Worm (Caenorhabditis elegans): ENCODE measurements around the gene trcs-2.

Gene trcs-2

DNA sequence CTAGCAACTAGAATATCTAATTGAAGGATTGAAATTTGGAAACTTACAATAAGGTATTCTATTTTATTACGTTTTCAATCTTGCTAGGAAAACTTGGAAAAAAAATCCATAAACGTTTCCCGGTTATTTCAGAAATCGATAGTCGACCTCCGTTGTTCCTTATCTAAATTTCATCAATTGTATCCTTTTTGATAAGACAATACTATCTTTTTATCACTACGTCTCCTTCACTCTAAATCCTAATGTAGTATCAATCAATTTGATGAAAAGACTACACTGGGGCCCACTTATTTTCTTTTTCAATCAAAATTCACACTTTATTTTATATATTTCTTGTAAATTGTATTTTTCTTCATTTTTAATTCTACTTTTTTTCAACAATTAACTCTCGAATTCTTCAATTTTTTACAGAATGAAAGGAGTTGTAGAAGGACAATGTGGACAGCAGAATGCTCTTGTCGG lies 17.8 kb upstream of the trcs-2 start, which contains the start of gene prx-5:
Gene prx-5 (plus strand): TSS at position 412 of the 462 bp plus-strand sequence.
- TF ChIP-seq hlh-6 (tag; optimal IDR thresholded peaks at IDR 0.05) (no peak), elt-2 (tag; optimal IDR thresholded peaks at IDR 0.05) (peak; percentile 72), pha-2 (tag; optimal IDR thresholded peaks at IDR 0.05) (no peak), lim-6 (tag; optimal IDR thresholded peaks at IDR 0.05) (no peak), eyg-1 (tag; optimal IDR thresholded peaks at IDR 0.05) (no peak), dmd-4 (tag; optimal IDR thresholded peaks at IDR 0.05; ENCODE audit: borderline replicate concordance) (no peak)

DNA sequence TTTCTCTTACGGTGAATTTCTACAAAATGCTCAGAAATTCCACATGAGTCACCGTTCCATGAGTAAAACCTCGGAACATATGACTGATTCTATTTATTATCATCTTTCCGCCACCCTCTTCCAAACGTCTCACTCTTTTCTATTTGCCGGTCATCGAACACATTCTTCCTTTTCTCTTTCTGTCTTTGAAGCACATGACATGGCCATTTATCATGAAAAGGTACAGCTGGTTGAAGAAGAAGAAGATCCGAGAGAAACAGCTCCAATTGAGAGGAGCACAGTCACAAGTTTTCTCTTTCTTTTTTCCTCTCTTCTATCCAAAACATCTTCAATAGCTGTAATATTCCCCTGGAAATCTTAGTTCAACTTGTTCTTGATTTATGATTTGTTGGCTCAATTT lies 15.2 kb upstream of the trcs-2 start, which contains the start of gene cup-16:
Gene cup-16 (plus strand): TSS at position 132 of the 400 bp plus-strand sequence.
- TF ChIP-seq tbx-2 (tag; optimal IDR thresholded peaks at IDR 0.05), result no peak
- TF ChIP-seq nhr-232 (tag; optimal IDR thresholded peaks at IDR 0.05), result no peak
- TF ChIP-seq lim-6 (tag; optimal IDR thresholded peaks at IDR 0.05), result no peak
- no peak for TF ChIP-seq unc-3 (GFP tag; conservative IDR thresholded peaks at IDR 0.05)
- no peak for TF ChIP-seq unc-3 (tag; optimal IDR thresholded peaks at IDR 0.05)
- TF ChIP-seq pros-1 (tag; optimal IDR thresholded peaks at IDR 0.05), result no peak
- no peak for TF ChIP-seq lin-11 (tag; optimal IDR thresholded peaks at IDR 0.05)
- no peak for TF ChIP-seq pax-1 (tag; optimal IDR thresholded peaks at IDR 0.05)
- no peak for TF ChIP-seq nfya-1 (tag; optimal IDR thresholded peaks at IDR 0.05)
- no peak for TF ChIP-seq ceh-9 (tag; optimal IDR thresholded peaks at IDR 0.05)
- TF ChIP-seq F13H6.1 (tag; optimal IDR thresholded peaks at IDR 0.05), result no peak
- TF ChIP-seq ceh-48 (tag; optimal IDR thresholded peaks at IDR 0.05), result no peak

DNA sequence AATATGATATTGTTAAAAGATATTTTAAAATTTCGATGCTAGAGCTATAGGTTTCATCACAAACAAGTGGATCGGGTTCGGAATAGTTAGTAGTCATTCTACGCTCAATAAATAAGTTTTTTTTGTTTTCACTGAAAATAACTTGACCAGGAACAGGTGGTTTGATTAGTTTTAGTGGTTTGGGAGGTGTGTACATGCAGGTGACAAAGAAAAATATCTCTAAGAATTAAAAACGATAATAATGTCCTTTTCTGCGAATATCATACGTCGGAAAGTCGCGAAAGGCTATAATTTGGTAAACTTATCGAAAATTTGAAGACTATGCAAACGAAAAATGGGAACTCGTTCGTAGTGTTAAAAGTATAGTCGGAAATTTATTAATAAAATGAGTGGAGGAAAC lies 12.0 kb upstream of the trcs-2 start, which contains the start of gene srg-15:
Gene srg-15 (minus strand): TSS at position 101 of the 400 bp plus-strand sequence.
- TF ChIP-seq ceh-45 (GFP tag; IDR thresholded peaks at IDR 0.05), result no peak

DNA sequence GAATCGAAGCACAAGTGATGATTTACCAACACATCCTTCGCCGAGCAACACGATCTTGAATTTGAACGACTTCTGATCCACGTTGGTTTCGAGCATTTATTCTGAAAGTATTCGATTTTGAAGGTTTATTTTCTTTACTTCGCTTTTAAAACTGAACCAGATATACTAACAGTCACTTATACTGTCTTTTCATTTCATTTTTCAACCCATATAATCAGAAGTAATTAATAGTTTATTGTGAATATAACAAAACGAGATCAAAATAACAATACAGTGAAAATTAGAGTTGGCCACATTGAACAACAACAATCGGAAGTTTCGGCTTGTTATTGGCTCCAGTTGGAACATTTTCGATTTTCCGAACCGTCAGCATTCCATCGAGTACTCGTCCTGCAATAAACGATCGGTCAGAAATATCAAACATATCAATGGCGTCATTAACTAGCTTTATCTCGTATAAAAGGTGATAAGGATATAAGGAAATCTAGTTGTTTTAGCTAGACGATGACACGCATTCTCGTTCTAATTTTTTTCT lies 7.3 kb upstream of the trcs-2 start, which contains the start of the genes rab-21 and T01B7.13:
Gene rab-21 (minus strand): TSS at position 101 of the 535 bp plus-strand sequence.
Gene T01B7.13 (plus strand): TSS at position 485 of the 535 bp plus-strand sequence.
- TF ChIP-seq dve-1 (tag; optimal IDR thresholded peaks at IDR 0.05) (no peak), lin-11 (tag; optimal IDR thresholded peaks at IDR 0.05) (no peak), fkh-6 (tag; optimal IDR thresholded peaks at IDR 0.05) (no peak), ceh-24 (tag; optimal IDR thresholded peaks at IDR 0.05) (no peak), pqm-1 (tag; optimal IDR thresholded peaks at IDR 0.05) (no peak), hlh-8 (tag; optimal IDR thresholded peaks at IDR 0.05) (no peak), K09A11.1 (tag; optimal IDR thresholded peaks at IDR 0.05; ENCODE audit: insufficient read depth) (no peak), unc-42 (tag; optimal IDR thresholded peaks at IDR 0.05) (no peak), madf-2 (tag; optimal IDR thresholded peaks at IDR 0.05) (no peak), hlh-6 (tag; optimal IDR thresholded peaks at IDR 0.05) (no peak)

DNA sequence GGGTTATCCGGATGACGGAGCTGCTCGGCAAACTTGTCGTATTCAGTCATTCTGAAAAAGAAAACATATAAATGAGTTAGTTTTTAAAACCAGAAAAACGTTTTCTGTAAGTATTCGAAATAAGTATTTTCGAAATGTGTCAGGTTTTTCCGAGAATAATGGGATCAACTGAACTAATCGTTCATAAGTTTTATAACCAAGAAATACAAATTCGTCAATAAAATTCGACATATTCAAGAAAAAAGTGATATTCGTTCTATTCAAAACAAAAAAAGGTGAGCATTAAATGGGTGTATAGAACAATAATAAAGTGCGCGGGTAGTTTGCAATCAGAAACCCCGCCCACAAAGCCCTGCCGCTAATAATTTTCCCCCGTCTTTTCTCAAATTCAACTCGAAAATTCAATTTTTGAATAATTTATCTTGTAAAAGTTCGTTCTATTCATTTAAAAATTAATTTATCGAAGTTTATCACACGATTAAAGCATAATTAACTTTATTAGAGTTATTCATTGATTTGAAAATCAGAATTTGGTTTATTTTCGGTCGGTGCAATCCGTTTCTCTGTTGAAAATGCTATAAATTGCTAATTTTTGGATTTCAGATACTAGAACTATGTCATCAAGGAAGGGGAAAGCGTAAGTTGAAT lies 5.9 kb upstream of the trcs-2 start, which contains the start of the genes cyn-11 and T01B7.5:
Gene cyn-11 (minus strand): TSS at position 51 of the 648 bp plus-strand sequence.
Gene T01B7.5 (plus strand): TSS at position 598 of the 648 bp plus-strand sequence.
- TF ChIP-seq nfya-1 (tag; optimal IDR thresholded peaks at IDR 0.05) (peak; percentile 27), pag-3 (tag; optimal IDR thresholded peaks at IDR 0.05; ENCODE audit: borderline replicate concordance) (no peak), sox-2 (GFP tag; IDR thresholded peaks at IDR 0.05) (no peak; the same call in 1 of the 2 replicates), sox-4 (tag; optimal IDR thresholded peaks at IDR 0.05) (no peak), npax-4 (tag; optimal IDR thresholded peaks at IDR 0.05) (no peak), zip-5 (tag; optimal IDR thresholded peaks at IDR 0.05) (no peak), fkh-6 (tag; optimal IDR thresholded peaks at IDR 0.05) (no peak), ceh-2 (tag; optimal IDR thresholded peaks at IDR 0.05) (peak; percentile 22), hlh-13 (GFP tag; optimal IDR thresholded peaks at IDR 0.05) (no peak), ceh-14 (tag; optimal IDR thresholded peaks at IDR 0.05) (peak; percentile 20), nhr-11 (tag; optimal IDR thresholded peaks at IDR 0.05) (no peak), tbx-2 (tag; optimal IDR thresholded peaks at IDR 0.05) (peak; percentile 45), rnt-1 (tag; optimal IDR thresholded peaks at IDR 0.05) (no peak), C38D4.7 (GFP tag; optimal IDR thresholded peaks at IDR 0.05) (no peak), ceh-45 (GFP tag; IDR thresholded peaks at IDR 0.05) (no peak), ama-1 (optimal IDR thresholded peaks at IDR 0.05) (no peak), T23F11.4 (GFP tag; optimal IDR thresholded peaks at IDR 0.05) (no peak), fax-1 (tag; optimal IDR thresholded peaks at IDR 0.05) (no peak), mec-3 (tag; optimal IDR thresholded peaks at IDR 0.05; ENCODE audit: borderline replicate concordance) (no peak), ahr-1 (tag; optimal IDR thresholded peaks at IDR 0.05) (no peak), pat-9 (tag; optimal IDR thresholded peaks at IDR 0.05) (no peak), dve-1 (tag; optimal IDR thresholded peaks at IDR 0.05) (no peak), Y22D7AL.16 (tag; optimal IDR thresholded peaks at IDR 0.05) (no peak)

Data from whole organism, late embryonic.